Worm (Caenorhabditis elegans): ENCODE results near the gene Y37E11B.1.

ce11 chrIV:3559201-3559600 lies 20.2 kb upstream of the Y37E11B.1 start:
- TF ChIP-seq dve-1 (tag; optimal IDR thresholded peaks at IDR 0.05) (no peak), sox-4 (tag; optimal IDR thresholded peaks at IDR 0.05) (no peak), odd-2 (tag; optimal IDR thresholded peaks at IDR 0.05) (no peak), mec-3 (tag; optimal IDR thresholded peaks at IDR 0.05; ENCODE audit: borderline replicate concordance) (no peak), unc-42 (tag; optimal IDR thresholded peaks at IDR 0.05) (no peak), nhr-11 (tag; optimal IDR thresholded peaks at IDR 0.05) (no peak), ceh-14 (tag; optimal IDR thresholded peaks at IDR 0.05) (no peak), ceh-9 (tag; optimal IDR thresholded peaks at IDR 0.05) (no peak), pqm-1 (tag; optimal IDR thresholded peaks at IDR 0.05) (no peak), ceh-45 (GFP tag; IDR thresholded peaks at IDR 0.05) (no peak), fkh-10 (GFP tag; optimal IDR thresholded peaks at IDR 0.05) (no peak)
